Worm (Caenorhabditis elegans) whole organism, mixed stage, embryonic: ENCODE measurements around the gene vep-2.

Experiments used
- bed-3 ChIP-seq: fragments of 200-800 bp; sonication (Bioruptor generic); optimal IDR thresholded peaks from 3 replicates; lab custom pipeline; 2018; ENCODE audit warnings: mild to moderate bottlenecking, missing genetic modification characterization, moderate library complexity, missing compliant biosample characterization
- blmp-1 ChIP-seq: fragments of 150-350 bp; optimal IDR thresholded peaks from 2 replicates; lab custom pipeline; 2014; ENCODE audit warnings: missing biosample characterization, missing genetic modification characterization
- ces-1 ChIP-seq: fragments of 150-350 bp; optimal IDR thresholded peaks from 2 replicates; lab custom pipeline; 2014; ENCODE audit warnings: missing biosample characterization, missing genetic modification reagents, missing genetic modification characterization
- elt-3 ChIP-seq: fragments of 150-350 bp; optimal IDR thresholded peaks from 2 replicates; lab custom pipeline; 2014; ENCODE audit warnings: missing biosample characterization, missing genetic modification characterization
- lin-13 ChIP-seq: fragments of 150-350 bp; optimal IDR thresholded peaks from 2 replicates; lab custom pipeline; 2014; ENCODE audit warnings: missing biosample characterization, missing genetic modification characterization
- lsy-2 ChIP-seq: fragments of 150-350 bp; optimal IDR thresholded peaks from 2 replicates; lab custom pipeline; 2014; ENCODE audit warnings: missing biosample characterization, missing genetic modification characterization
- nhr-237 ChIP-seq: fragments of 150-350 bp; optimal IDR thresholded peaks from 2 replicates; lab custom pipeline; 2014; ENCODE audit warnings: missing biosample characterization, missing genetic modification characterization
- unc-39 ChIP-seq: fragments of 150-350 bp; optimal IDR thresholded peaks from 2 replicates; lab custom pipeline; 2014; ENCODE audit warnings: missing biosample characterization, missing genetic modification characterization
- unc-62 ChIP-seq: fragments of 150-350 bp; optimal IDR thresholded peaks from 2 replicates; lab custom pipeline; 2014; ENCODE audit warnings: missing biosample characterization, missing genetic modification reagents, missing genetic modification characterization

DNA sequence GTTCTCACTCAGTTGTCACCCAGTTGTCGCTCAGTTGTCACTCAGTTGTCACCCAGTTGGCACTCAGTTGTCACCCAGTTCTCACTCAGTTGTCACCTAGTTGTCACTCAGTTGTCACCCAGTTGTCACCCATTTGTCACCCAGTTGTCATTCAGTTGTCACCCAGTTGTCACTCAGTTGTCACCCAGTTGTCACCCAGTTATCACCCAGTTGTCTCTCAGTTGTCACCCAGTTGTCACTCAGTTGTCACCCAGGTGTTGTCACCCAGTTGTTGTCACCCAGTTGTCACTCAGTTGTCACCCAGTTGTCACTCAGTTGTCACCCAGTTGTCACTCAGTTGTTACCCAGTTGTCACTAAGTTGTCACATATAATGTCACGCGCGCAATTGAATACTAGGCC, 3.4 kb downstream of the vep-2 start:
- no peak for TF ChIP-seq lsy-2 (tag; lab: Kevin White, UChicago)
- TF ChIP-seq unc-62 (GFP tag; lab: Kevin White, UChicago) = no peak
- TF ChIP-seq nhr-237 = no peak
- no peak for TF ChIP-seq ces-1
- TF ChIP-seq bed-3 (GFP tag; lab: Kevin White, UChicago) = no peak
- no peak for TF ChIP-seq unc-39
- TF ChIP-seq elt-3 (tag; lab: Kevin White, UChicago) = no peak
- TF ChIP-seq blmp-1 (tag; lab: Kevin White, UChicago) = no peak
- no peak for TF ChIP-seq lin-13 (tag; lab: Kevin White, UChicago)
